Worm (Caenorhabditis elegans): ENCODE data around the gene F23H12.10.

- TF ChIP-seq scrt-1 (GFP tag; IDR thresholded peaks at IDR 0.05) (no peak), ets-7 (tag; optimal IDR thresholded peaks at IDR 0.05) (no peak), flt-1 (GFP tag; IDR thresholded peaks at IDR 0.05) (no peak), tbx-37 (GFP tag; conservative IDR thresholded peaks at IDR 0.05) (no peak), tra-4 (tag; optimal IDR thresholded peaks at IDR 0.05) (no peak), ceh-13 (GFP tag; optimal IDR thresholded peaks at IDR 0.05) (no peak)
Measured at ce11 chrV:12412321-12412720, 38.3 kb upstream of the F23H12.10 start.

All from whole organism, early embryonic.